Fruit fly (Drosophila melanogaster) whole organism, pupa: ENCODE measurements around the gene Cyp4d1.

Source experiments
- CG4496 ChIP-seq: fragments of 200-800 bp; sonication (Bioruptor generic); IDR thresholded peaks from 3 replicates; pipeline ENCODE4 v1.3.6; 2022; ENCODE audit warnings: missing biosample characterization, missing genetic modification characterization
- CG8159 ChIP-seq: fragments of 200-800 bp; sonication (Bioruptor generic); optimal IDR thresholded peaks from 3 replicates; lab custom pipeline; 2018; ENCODE audit warnings: missing biosample characterization, mild to moderate bottlenecking, missing genetic modification characterization, moderate library complexity
- CG9948 ChIP-seq: fragments of 200-800 bp; sonication (Bioruptor generic); optimal IDR thresholded peaks from 2 replicates; lab custom pipeline; 2018; ENCODE audit warnings: missing biosample characterization, mild to moderate bottlenecking, missing genetic modification characterization, moderate library complexity
- EcR ChIP-seq: fragments of 200-800 bp; sonication (Bioruptor generic); optimal IDR thresholded peaks from 3 replicates; lab custom pipeline; 2019; ENCODE audit warnings: missing biosample characterization, missing genetic modification characterization, mild to moderate bottlenecking, moderate library complexity, missing genetic modification reagents
- gl ChIP-seq: fragments of 200-800 bp; sonication (Bioruptor generic); optimal IDR thresholded peaks from 2 replicates; lab custom pipeline; 2018; ENCODE audit warnings: missing biosample characterization, mild to moderate bottlenecking, missing genetic modification characterization

DNA sequence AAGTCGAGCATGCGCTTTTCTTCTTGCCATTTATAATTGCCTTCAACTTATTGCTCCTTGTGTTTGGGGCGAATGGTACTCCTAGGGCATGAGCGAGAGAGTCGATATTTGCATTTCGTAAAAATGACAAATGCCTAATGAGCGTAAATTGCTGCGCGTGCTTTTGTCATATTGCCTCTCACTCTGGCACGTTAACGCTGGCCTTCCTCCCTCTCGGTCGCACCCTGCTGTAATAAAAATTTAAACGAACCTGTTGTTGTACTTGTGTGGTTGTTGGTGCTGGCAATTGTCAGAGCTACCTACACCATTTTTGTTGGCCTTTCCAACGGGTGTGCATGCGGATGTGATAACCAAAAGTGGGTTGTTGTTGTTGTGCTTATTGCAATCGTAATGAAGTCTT lies 23.6 kb downstream of the Cyp4d1 start:
- TF ChIP-seq CG4496: no peak
- TF ChIP-seq CG9948 (tag; lab: Kevin White, UChicago): no peak
- TF ChIP-seq CG8159 (tag; lab: Kevin White, UChicago): no peak
- no peak for TF ChIP-seq EcR (GFP tag; lab: Kevin White, UChicago)
- no peak for TF ChIP-seq gl (tag; lab: Kevin White, UChicago)
